Worm (Caenorhabditis elegans) whole organism, late embryonic: Measurements from ENCODE around the gene fbxa-115.

Source experiments
- C08G9.2 ChIP-seq: sonication (generic microtip); optimal IDR thresholded peaks from 2 replicates; lab custom pipeline; 2016; ENCODE audit warnings: mild to moderate bottlenecking, missing genetic modification characterization, moderate library complexity, missing compliant biosample characterization
- F13H6.1 ChIP-seq: sonication (generic microtip); optimal IDR thresholded peaks from 2 replicates; lab custom pipeline; 2016; ENCODE audit warnings: missing genetic modification characterization, missing compliant biosample characterization
- ceh-2 ChIP-seq: sonication (generic microtip); optimal IDR thresholded peaks from 2 replicates; lab custom pipeline; 2016; ENCODE audit warnings: missing genotype, missing genetic modification characterization, missing compliant biosample characterization
- ceh-24 ChIP-seq: sonication (generic microtip); optimal IDR thresholded peaks from 2 replicates; lab custom pipeline; 2016; ENCODE audit warnings: mild to moderate bottlenecking, missing genetic modification characterization, missing compliant biosample characterization
- ceh-48 ChIP-seq: sonication (generic microtip); optimal IDR thresholded peaks from 2 replicates; lab custom pipeline; 2016; ENCODE audit warnings: missing genetic modification characterization, inconsistent platforms, missing compliant biosample characterization
- ceh-9 ChIP-seq: sonication (generic microtip); optimal IDR thresholded peaks from 2 replicates; lab custom pipeline; 2016; ENCODE audit warnings: mild to moderate bottlenecking, missing genetic modification characterization, inconsistent platforms, missing compliant biosample characterization
- fax-1 ChIP-seq: sonication (generic microtip); optimal IDR thresholded peaks from 2 replicates; lab custom pipeline; 2016; ENCODE audit warnings: missing genotype, missing genetic modification characterization, missing compliant biosample characterization
- nhr-11 ChIP-seq: fragments of 150-350 bp; optimal IDR thresholded peaks from 2 replicates; lab custom pipeline; 2014; ENCODE audit warnings: missing biosample characterization, missing genetic modification characterization
- pqm-1 ChIP-seq: sonication (generic microtip); optimal IDR thresholded peaks from 2 replicates; lab custom pipeline; 2016; ENCODE audit warnings: missing genetic modification characterization, missing compliant biosample characterization
- syd-9 ChIP-seq: sonication (generic microtip); optimal IDR thresholded peaks from 2 replicates; lab custom pipeline; 2016; ENCODE audit warnings: mild to moderate bottlenecking, missing genetic modification characterization, moderate library complexity, missing compliant biosample characterization

DNA sequence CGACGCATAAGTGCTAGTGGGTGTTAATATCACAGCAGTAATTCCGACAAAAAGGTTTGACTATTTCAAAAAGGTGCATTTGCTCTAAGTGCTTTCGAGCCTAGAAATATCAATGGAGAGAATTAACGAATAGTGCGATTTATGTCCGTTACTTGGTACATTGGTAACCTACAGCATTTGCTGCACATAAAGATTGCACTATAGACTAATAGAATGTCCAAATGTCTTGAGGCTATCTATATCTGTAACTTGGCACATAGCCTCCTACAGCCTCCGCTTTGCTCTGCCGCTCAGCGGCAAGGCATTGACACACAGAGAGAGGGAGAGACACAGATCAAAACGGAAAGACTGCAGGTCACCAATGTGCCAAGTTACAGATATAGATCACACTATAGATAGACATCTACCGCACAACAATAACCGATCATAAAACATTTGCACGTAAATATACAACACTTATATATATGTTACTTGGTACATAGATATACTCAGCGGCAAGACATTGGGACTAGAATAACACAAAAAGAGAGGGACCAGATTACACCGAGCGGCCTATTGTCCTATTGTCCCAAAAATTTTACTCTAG is 3.6 kb upstream of the fbxa-115 start, which contains the start of the genes srh-217 and Y113G7B.28:
- no peak for TF ChIP-seq ceh-9 (tag; lab: Kevin White, UChicago)
- TF ChIP-seq syd-9: no peak
- no peak for TF ChIP-seq pqm-1 (tag; lab: Kevin White, UChicago)
- TF ChIP-seq ceh-24 (tag; lab: Kevin White, UChicago): no peak
- no peak for TF ChIP-seq ceh-2
- no peak for TF ChIP-seq nhr-11 (tag; lab: Kevin White, UChicago)
- no peak for TF ChIP-seq F13H6.1 (tag; lab: Kevin White, UChicago)
- no peak for TF ChIP-seq C08G9.2
- TF ChIP-seq ceh-48 (tag; lab: Kevin White, UChicago): no peak
- TF ChIP-seq fax-1: no peak
